Worm (Caenorhabditis elegans) whole organism, L2 larva: Measurements from ENCODE around the gene pmp-3.

Source experiments
- R02D3.7 ChIP-seq: fragments of 150-350 bp; optimal IDR thresholded peaks from 2 replicates; lab custom pipeline; 2014; ENCODE audit warnings: missing biosample characterization, missing genetic modification characterization
- alr-1 ChIP-seq: fragments of 150-350 bp; optimal IDR thresholded peaks from 2 replicates; lab custom pipeline; 2014; ENCODE audit warnings: missing biosample characterization, missing genetic modification characterization
- ceh-82 ChIP-seq: fragments of 150-350 bp; optimal IDR thresholded peaks from 2 replicates; lab custom pipeline; 2014; ENCODE audit warnings: missing biosample characterization, missing genetic modification characterization
- dmd-4 ChIP-seq: sonication (generic microtip); optimal IDR thresholded peaks from 2 replicates; lab custom pipeline; 2017; ENCODE audit warnings: missing biosample characterization, missing genetic modification characterization
- lsy-2 ChIP-seq, 2 experiments: fragments of 150-350 bp in 1 of 2; sonication (generic microtip) in 1 of 2; optimal IDR thresholded peaks; 2 replicates each; lab custom pipeline; 2014 to 2017; ENCODE audit warnings: missing biosample characterization in 2 of 2, missing genetic modification characterization in 2 of 2
- mdl-1 ChIP-seq, 2 experiments: fragments of 150-350 bp in 1 of 2; sonication (generic microtip) in 1 of 2; optimal IDR thresholded peaks; 2 replicates each; lab custom pipeline; 2017; ENCODE audit warnings: missing biosample characterization in 2 of 2, missing genetic modification characterization in 2 of 2
- nhr-10 ChIP-seq: sonication (generic microtip); optimal IDR thresholded peaks from 2 replicates; lab custom pipeline; 2017; ENCODE audit warnings: missing biosample characterization, missing genetic modification characterization
- ztf-1 ChIP-seq: fragments of 200-800 bp; sonication (Bioruptor generic); conservative IDR thresholded peaks from 2 replicates; pipeline ENCODE4 v1.3.6; 2022; ENCODE audit warnings: missing genetic modification characterization, missing compliant biosample characterization
- ztf-11 ChIP-seq: sonication (generic microtip); optimal IDR thresholded peaks from 2 replicates; lab custom pipeline; 2017; ENCODE audit warnings: missing biosample characterization, missing genetic modification characterization
- ztf-4 ChIP-seq: fragments of 150-350 bp; optimal IDR thresholded peaks from 2 replicates; lab custom pipeline; 2014; ENCODE audit warnings: missing biosample characterization, missing genetic modification characterization

DNA sequence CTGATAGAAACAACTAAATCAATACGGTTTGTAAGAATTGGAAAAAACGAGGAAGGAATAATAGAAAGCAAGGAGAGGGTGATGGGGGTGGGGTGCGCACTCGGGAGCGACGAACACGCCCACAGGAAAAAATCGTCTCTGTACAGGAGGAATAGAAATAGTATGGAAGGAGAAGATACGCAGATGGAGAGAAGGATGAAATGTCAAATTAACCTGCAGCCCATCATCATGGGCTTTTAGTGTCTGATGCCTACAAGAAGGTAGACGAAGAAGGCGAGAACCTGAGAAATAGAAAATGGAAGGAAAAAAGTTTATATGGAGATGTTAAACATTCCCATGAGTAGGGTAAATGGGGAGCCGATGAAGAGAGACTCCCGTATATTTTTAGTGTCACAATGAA is 11.4 kb upstream of the pmp-3 start, which contains the start of gene F43D2.6:
- no peak for TF ChIP-seq dmd-4 (tag; lab: Kevin White, UChicago)
- TF ChIP-seq ztf-1 (GFP tag; lab: Robert Waterston, UW), result no peak
- no peak for TF ChIP-seq ztf-4 (tag; lab: Kevin White, UChicago)
- TF ChIP-seq R02D3.7 (tag; lab: Kevin White, UChicago), result no peak
- no peak for TF ChIP-seq lsy-2 (tag; optimal IDR thresholded peaks at IDR 0.05; lab: Kevin White, UChicago)
- no peak for TF ChIP-seq alr-1 (tag; lab: Kevin White, UChicago)
- no peak for TF ChIP-seq ztf-11
- no peak for TF ChIP-seq ceh-82
- no peak for TF ChIP-seq nhr-10
- TF ChIP-seq mdl-1 (tag; optimal IDR thresholded peaks at IDR 0.05; lab: Kevin White, UChicago), result no peak
